Worm (Caenorhabditis elegans) whole organism, early embryonic: ENCODE measurements around the gene gro-1.

Experiments used
- aly-1 ChIP-seq: sonication (generic microtip); optimal IDR thresholded peaks from 2 replicates; lab custom pipeline; 2016; ENCODE audit warnings: missing genetic modification characterization, missing compliant biosample characterization
- ama-1 ChIP-seq: fragments of 150-350 bp; optimal IDR thresholded peaks from 2 replicates; lab custom pipeline; 2014
- ceh-13 ChIP-seq: fragments of 200-800 bp; sonication (Bioruptor generic); optimal IDR thresholded peaks from 2 replicates; lab custom pipeline; 2018; ENCODE audit warnings: mild to moderate bottlenecking, missing genetic modification characterization, missing compliant biosample characterization
- flt-1 ChIP-seq: fragments of 200-800 bp; sonication (Bioruptor generic); IDR thresholded peaks from 2 replicates; pipeline ENCODE4 v1.3.6; 2022; ENCODE audit warnings: missing genetic modification characterization, missing compliant biosample characterization
- hmbx-1 ChIP-seq: sonication (generic microtip); optimal IDR thresholded peaks from 2 replicates; lab custom pipeline; 2016; ENCODE audit warnings: mild to moderate bottlenecking, missing genetic modification characterization, missing compliant biosample characterization
- scrt-1 ChIP-seq: fragments of 200-800 bp; sonication (Bioruptor generic); IDR thresholded peaks from 2 replicates; pipeline ENCODE4 v1.3.6; 2022; ENCODE audit warnings: missing genetic modification characterization, missing compliant biosample characterization
- tra-4 ChIP-seq: sonication (generic microtip); optimal IDR thresholded peaks from 2 replicates; lab custom pipeline; 2017; ENCODE audit warnings: missing genetic modification characterization, missing compliant biosample characterization

ce11 chrIII:5277740-5278139 lies 12.8 kb downstream of the gro-1 start, which contains the start of gene clk-1:
- TF ChIP-seq flt-1 (GFP tag; lab: Robert Waterston, UW) (no peak), tra-4 (tag; lab: Kevin White, UChicago) (no peak), ceh-13 (no peak), ama-1 (lab: Kevin White, UChicago) (no peak), hmbx-1 (tag; lab: Kevin White, UChicago) (no peak), scrt-1 (GFP tag; lab: Robert Waterston, UW) (no peak), aly-1 (no peak)
